Worm (Caenorhabditis elegans): ENCODE measurements around the gene nmur-2.
A peak's percentile ranks its signal among the peaks of the same experiment; 100 is the strongest.

The nmur-2 gene

DNA sequence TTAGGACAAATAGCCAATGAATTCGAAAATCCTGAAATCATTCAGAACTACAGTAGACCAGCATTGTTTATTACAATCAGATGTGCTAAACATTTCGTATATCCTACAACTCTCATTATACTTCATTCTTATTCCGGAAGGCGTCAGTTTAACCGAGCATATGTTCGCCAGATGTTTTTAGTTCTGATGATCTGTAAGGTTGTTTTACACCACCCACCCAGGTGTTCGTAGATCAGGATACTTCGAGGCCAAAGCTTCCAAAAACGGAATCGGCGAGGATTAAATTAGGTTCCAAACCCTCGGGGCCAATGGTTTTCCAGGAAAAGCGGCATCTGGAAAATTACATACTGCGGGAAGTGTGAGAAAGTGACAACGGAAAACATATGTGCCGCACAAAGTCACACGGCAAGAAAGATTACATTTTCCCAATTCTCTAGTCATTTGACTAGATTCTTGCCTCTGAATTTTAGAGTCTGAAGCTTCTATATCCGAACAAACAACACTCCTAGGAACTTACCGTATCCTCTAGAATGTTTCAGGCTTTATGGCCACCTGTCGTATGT, 35.8 kb upstream of the nmur-2 start:
- TF ChIP-seq lin-32 (GFP tag; optimal IDR thresholded peaks at IDR 0.05) (peak; percentile 52), hlh-1 (tag; optimal IDR thresholded peaks at IDR 0.05) (peak; percentile 64), nhr-28 (tag; optimal IDR thresholded peaks at IDR 0.05) (no peak), unc-39 (tag; optimal IDR thresholded peaks at IDR 0.05) (no peak), mab-5 (tag; optimal IDR thresholded peaks at IDR 0.05) (no peak), elt-3 (tag; optimal IDR thresholded peaks at IDR 0.05) (no peak), flh-1 (GFP tag; optimal IDR thresholded peaks at IDR 0.05) (no peak), ham-2 (GFP tag; optimal IDR thresholded peaks at IDR 0.05) (no peak), elt-1 (tag; optimal IDR thresholded peaks at IDR 0.05; ENCODE audit: borderline replicate concordance, insufficient read depth) (no peak), mls-2 (tag; optimal IDR thresholded peaks at IDR 0.05) (no peak)

DNA sequence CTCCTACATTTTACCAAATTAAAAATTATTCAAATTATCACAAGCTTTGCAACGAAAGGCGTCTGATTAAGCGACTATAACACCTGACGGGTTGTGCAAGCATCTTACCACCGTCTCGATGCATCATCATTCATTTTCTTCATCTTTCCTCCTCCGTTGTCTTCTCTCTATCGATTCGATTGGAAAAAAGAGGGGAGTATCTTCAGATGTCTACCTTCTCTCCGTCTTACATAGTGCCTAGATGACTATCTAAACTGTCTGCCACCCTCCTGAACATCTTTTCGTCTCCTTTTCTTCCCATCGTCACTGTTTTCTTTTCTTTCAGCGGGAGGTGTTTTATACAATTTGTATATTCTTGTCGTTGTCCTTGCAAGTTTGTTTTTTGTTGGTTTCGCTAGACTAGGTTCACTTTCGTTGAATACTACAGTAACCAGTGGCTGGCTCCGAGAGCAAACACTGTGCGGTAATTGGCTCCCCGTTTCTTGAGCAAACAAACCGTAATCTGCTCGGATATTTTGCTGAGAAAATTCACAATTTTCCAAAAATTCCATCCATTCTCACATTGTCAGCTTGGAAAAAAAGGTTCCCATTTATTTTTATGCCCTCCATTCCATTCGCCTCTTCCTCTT, 34.6 kb upstream of the nmur-2 start:
- TF ChIP-seq nhr-2 (tag; optimal IDR thresholded peaks at IDR 0.05) (no peak), unc-62 (GFP tag; optimal IDR thresholded peaks at IDR 0.05) (peak; percentile 51), M03D4.4 (tag; optimal IDR thresholded peaks at IDR 0.05) (no peak), ceh-39 (tag; optimal IDR thresholded peaks at IDR 0.05) (peak; percentile 89), cnd-1 (tag; optimal IDR thresholded peaks at IDR 0.05) (no peak), mab-5 (tag; optimal IDR thresholded peaks at IDR 0.05) (no peak), pha-4 (tag; optimal IDR thresholded peaks at IDR 0.05) (peak; percentile 26), ztf-11 (tag; optimal IDR thresholded peaks at IDR 0.05) (no peak), bed-3 (GFP tag; optimal IDR thresholded peaks at IDR 0.05) (no peak), flh-1 (GFP tag; optimal IDR thresholded peaks at IDR 0.05) (no peak), nhr-28 (tag; optimal IDR thresholded peaks at IDR 0.05) (no peak), lsy-2 (tag; optimal IDR thresholded peaks at IDR 0.05) (peak; percentile 54), sem-2 (GFP tag; optimal IDR thresholded peaks at IDR 0.05) (no peak), elt-1 (tag; optimal IDR thresholded peaks at IDR 0.05; ENCODE audit: borderline replicate concordance, insufficient read depth) (no peak), hlh-1 (tag; optimal IDR thresholded peaks at IDR 0.05) (peak; percentile 68), elt-3 (tag; optimal IDR thresholded peaks at IDR 0.05) (no peak), snpc-4 (tag; optimal IDR thresholded peaks at IDR 0.05) (no peak), lin-32 (GFP tag; optimal IDR thresholded peaks at IDR 0.05) (no peak), drap-1 (GFP tag; optimal IDR thresholded peaks at IDR 0.05) (no peak), zip-8 (tag; optimal IDR thresholded peaks at IDR 0.05) (no peak), unc-120 (tag; optimal IDR thresholded peaks at IDR 0.05; ENCODE audit: poor library complexity, severe bottlenecking) (peak; percentile 10)

DNA sequence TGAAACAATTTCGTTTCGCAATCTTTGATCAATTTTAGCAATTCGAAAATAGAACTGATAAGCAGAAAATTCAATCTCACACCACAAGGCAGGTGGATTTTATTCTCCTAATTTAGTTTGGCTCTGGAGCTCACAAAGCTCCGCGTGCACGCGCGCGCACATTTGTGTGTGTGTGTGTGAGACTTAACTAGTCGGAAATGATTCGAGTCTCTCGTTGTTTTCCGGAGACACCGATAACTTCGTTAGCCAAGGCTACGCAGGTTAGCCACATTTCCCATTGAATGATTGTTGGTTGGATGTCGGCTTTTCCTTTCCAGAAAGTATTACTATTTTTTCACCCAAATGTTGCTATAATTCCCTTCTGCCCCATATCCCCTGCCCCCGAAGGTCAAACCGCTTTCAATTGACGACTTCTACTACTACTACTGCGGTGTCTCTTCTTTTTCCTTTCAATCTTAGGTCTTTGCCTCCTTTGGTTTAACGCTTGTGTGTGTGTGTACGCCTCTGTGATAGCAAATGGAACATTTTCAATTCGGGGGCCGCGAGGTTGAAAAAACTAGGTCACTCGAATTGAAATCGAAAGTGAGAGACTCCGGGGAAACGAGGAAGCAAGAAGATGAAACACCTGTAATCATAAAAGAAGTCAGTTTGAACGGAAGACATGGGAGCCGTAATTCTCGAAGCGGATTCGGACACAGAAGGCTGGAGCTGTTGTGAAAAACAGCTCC, 33.4 kb upstream of the nmur-2 start:
- TF ChIP-seq ham-2 (GFP tag; optimal IDR thresholded peaks at IDR 0.05), result peak; percentile 52
- TF ChIP-seq blmp-1 (tag; optimal IDR thresholded peaks at IDR 0.05), result peak; percentile 59
- TF ChIP-seq ces-1 (GFP tag; optimal IDR thresholded peaks at IDR 0.05), result peak; percentile 90
- no peak for TF ChIP-seq unc-120 (tag; optimal IDR thresholded peaks at IDR 0.05; ENCODE audit: poor library complexity, severe bottlenecking)
- TF ChIP-seq mls-2 (tag; optimal IDR thresholded peaks at IDR 0.05), result no peak
- no peak for TF ChIP-seq drap-1 (GFP tag; optimal IDR thresholded peaks at IDR 0.05)

DNA sequence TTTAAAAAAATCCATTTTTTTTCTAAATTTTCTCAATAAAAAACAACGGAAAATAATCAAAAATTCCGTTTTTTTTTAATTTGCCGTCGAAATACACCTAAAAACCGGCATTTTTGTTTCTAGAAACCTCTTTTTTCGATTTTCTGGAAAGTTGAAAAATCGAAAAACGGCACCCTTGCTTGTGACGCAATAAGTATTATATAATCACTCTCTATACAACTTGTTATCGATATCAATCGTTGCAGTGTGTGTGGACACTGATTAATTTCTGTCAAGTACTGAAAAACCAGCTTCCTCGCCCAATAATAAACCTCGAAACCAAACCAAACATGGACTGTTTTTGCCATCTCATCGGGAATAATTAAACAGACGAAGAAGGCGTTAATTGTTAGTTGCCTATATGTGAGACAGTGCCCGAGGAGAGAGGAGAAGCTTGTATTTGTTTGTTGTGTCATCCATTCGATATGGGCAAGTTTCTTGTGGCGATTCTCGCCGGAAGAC, 32.2 kb upstream of the nmur-2 start:
- TF ChIP-seq unc-39 (tag; optimal IDR thresholded peaks at IDR 0.05) (no peak), elt-1 (tag; optimal IDR thresholded peaks at IDR 0.05; ENCODE audit: borderline replicate concordance, insufficient read depth) (no peak), mep-1 (tag; optimal IDR thresholded peaks at IDR 0.05) (no peak), zip-8 (tag; optimal IDR thresholded peaks at IDR 0.05) (peak; percentile 75)

DNA sequence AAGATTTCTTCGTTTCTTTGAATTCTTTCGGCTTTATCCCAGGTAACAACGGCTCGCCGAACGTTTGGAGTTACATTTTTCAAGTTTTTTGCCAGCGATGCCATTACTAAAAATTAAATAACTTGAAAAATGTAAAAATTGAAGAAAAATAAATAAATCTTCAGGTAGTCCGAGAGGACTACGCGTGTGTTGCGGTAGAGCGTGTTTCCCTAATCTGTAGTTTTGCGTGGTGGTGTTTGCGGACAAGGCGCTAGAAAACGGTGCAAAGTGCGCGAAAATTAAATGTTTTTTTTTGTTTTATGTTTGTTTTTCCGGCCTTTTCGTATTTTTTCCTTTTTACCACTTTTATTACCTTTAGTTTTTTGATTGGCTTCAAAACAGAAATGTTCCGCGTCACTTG, 31.1 kb upstream of the nmur-2 start, which contains the start of gene mrpl-28:
mrpl-28 (minus strand) TSS at position 106 of the 400 bp plus-strand sequence.
- TF ChIP-seq hlh-1 (tag; optimal IDR thresholded peaks at IDR 0.05) (peak; percentile 29), cnd-1 (tag; optimal IDR thresholded peaks at IDR 0.05) (no peak), mep-1 (tag; optimal IDR thresholded peaks at IDR 0.05) (peak; percentile 78), sptf-1 (tag; optimal IDR thresholded peaks at IDR 0.05) (peak; percentile 15), ces-1 (GFP tag; optimal IDR thresholded peaks at IDR 0.05) (peak; percentile 81), pha-4 (tag; optimal IDR thresholded peaks at IDR 0.05) (peak; percentile 86), ceh-39 (tag; optimal IDR thresholded peaks at IDR 0.05) (peak; percentile 74), elt-3 (tag; optimal IDR thresholded peaks at IDR 0.05) (no peak), nhr-76 (tag; optimal IDR thresholded peaks at IDR 0.05) (no peak), unc-120 (tag; optimal IDR thresholded peaks at IDR 0.05; ENCODE audit: poor library complexity, severe bottlenecking) (no peak), lsy-2 (tag; optimal IDR thresholded peaks at IDR 0.05) (peak; percentile 75), nhr-237 (tag; optimal IDR thresholded peaks at IDR 0.05) (peak; percentile 84), lin-13 (tag; optimal IDR thresholded peaks at IDR 0.05) (peak; percentile 93), unc-39 (tag; optimal IDR thresholded peaks at IDR 0.05) (no peak), mls-2 (tag; optimal IDR thresholded peaks at IDR 0.05) (no peak), mab-5 (tag; optimal IDR thresholded peaks at IDR 0.05) (no peak)
